Fruit fly (Drosophila melanogaster): Measurements from ENCODE around the gene CG5882.

The CG5882 gene

dm6 chr3R:27118346-27118745 is at the start of gene CG5882:
CG5882 (plus strand) TSS chr3R:27118646.
- no peak for TF ChIP-seq CG8478 (optimal IDR thresholded peaks at IDR 0.05)
- no peak for TF ChIP-seq CTCF (optimal IDR thresholded peaks at IDR 0.05)

dm6 chr3R:27069201-27069600 is 49.2 kb upstream of the CG5882 start:
- TF ChIP-seq CG8478 (optimal IDR thresholded peaks at IDR 0.05) (no peak), CTCF (optimal IDR thresholded peaks at IDR 0.05) (no peak)

DNA sequence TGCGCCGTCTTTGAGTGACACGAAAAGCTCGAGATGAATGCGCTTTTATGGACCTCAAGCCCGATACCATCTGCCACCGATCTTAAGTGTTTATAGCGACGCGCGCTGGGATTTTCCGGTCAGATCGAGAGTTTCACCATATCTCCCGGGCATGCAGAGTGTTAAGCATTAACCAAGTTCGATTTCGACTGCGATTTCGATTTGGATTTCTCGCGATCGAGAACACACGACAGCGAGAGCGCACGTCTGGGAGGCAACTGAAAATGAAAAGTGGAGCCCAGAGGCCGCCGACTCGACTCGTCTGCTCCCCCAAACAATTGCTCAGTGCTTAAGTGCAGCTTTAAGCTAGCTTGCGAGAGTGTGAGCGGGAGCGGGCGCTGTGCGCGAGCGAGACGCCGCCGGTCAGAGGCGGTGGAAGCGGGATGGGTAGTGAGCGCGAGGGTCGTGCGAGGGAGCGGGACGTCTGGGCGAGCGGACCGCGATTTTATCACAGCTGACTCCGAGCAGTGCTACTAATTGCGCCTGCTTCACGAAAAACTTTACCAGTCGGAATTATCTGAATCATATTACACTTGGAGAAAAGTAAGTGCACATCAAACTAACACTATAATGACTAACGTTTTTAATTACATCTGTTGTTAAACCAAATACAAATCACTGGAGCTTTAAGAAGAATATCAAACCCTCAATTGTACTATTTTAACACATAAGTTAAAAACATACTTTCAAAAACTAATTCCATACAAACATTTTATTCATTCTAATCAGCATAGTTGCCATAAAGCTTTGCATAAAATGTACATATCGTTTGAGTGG is 48.4 kb upstream of the CG5882 start, which contains the start of gene spz:
TSS of gene spz (minus strand) at position 261 of the 816 bp plus-strand sequence.
- TF ChIP-seq CG8478 (optimal IDR thresholded peaks at IDR 0.05) = no peak
- no peak for TF ChIP-seq CTCF (optimal IDR thresholded peaks at IDR 0.05)

DNA sequence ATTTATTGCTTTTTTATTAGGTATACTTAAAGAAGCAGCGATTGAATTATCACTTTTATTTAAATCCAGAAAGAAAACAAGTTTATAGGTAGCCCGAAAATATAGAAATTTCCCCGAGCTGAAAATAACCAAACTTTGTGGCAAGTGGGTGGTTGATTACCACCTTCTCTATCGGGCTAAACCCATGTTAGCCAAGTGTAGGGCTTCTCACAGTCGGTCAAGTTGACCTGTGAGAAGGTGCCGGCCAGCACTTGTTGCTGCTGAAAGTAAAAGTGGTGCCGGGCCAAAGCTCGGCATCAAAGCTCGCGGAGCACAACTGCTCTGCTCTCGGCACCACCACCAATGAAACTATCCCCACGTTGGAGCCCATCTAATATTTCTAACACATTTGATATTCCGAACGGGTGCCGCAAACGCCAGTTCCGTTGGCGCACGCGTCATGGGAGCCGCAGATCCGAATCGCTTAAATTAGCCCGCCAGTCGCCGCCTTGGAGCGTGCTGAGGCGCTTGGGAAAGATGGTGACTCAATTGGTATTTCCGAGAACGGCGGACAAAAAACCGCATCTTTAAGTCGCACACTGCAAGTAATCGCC is 47.4 kb upstream of the CG5882 start:
- TF ChIP-seq CTCF (optimal IDR thresholded peaks at IDR 0.05) (no peak), CG8478 (optimal IDR thresholded peaks at IDR 0.05) (no peak)

- TF ChIP-seq CTCF (optimal IDR thresholded peaks at IDR 0.05) = no peak
- TF ChIP-seq CG8478 (optimal IDR thresholded peaks at IDR 0.05) = no peak
Measured at dm6 chr3R:27075694-27076093, 42.8 kb upstream of the CG5882 start, which contains the start of gene CG14257. CG14257 (plus strand) TSS chr3R:27075870.

DNA sequence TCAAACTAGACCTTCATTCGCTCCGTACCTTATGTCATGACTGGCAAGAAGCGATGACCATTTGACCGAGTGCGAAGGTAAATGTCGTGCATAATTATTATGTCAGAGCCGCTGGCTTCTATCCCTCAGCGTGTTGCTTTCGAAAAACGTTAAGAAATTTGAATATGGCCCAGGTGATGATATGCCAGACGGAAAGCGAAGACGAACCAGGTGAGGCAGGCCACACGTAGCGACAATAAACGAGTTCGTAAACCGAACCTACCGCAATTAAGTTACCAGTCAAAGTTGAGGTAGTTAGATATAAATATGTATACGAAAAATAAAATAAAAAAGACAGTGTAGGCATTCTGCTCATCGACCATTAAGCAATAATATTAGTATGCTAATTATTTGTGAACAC is 41.8 kb upstream of the CG5882 start:
- no peak for TF ChIP-seq CG8478 (optimal IDR thresholded peaks at IDR 0.05)
- TF ChIP-seq CTCF (optimal IDR thresholded peaks at IDR 0.05) = no peak

DNA sequence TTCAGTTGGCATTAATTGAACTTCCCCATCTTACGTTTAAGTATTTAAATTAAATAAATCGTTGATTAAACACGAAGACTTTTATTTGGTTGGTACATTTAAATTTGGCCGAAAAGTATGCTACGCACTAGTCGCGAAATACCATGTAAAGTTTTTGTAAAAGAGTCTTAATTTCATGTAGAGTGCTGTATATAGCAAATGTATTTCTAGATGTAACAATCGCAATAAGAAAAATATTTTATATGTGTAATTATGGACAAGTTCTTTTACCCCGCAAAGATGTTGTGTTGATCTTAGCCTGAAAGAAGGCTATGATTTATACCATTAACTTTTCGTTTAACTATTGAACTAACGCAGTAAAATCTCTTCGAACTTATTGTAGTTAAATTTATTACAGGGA is 35.7 kb upstream of the CG5882 start:
- TF ChIP-seq CG8478 (optimal IDR thresholded peaks at IDR 0.05) = no peak
- peak in 1 of 2 experiments; percentile 38 for TF ChIP-seq CTCF (optimal IDR thresholded peaks at IDR 0.05)

DNA sequence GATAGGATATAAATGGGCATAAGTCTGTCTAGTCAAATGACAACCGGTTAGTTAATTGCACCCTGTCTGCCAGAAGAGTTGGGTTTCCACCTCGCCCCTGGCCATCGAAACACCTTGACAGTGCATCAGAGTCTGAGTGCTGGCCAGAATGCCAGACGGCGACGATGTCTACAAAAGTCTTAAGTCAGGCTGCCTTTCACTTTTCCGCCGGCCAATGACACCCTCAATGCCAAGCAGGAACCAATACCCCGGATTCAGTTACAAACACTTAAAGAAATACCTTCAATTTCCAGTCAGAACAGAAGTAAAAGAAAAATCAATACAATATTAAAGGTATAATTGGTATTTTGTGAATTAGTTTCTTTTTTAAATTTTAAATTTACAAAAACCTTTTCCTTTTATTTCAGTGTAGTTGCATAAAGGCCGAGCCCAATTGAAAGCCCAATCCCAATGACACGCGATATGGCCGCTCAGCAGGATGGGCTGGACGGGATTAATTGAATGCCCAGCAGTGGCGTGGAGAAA is 33.9 kb upstream of the CG5882 start:
- no peak for TF ChIP-seq CTCF (optimal IDR thresholded peaks at IDR 0.05)
- no peak for TF ChIP-seq CG8478 (optimal IDR thresholded peaks at IDR 0.05)

DNA sequence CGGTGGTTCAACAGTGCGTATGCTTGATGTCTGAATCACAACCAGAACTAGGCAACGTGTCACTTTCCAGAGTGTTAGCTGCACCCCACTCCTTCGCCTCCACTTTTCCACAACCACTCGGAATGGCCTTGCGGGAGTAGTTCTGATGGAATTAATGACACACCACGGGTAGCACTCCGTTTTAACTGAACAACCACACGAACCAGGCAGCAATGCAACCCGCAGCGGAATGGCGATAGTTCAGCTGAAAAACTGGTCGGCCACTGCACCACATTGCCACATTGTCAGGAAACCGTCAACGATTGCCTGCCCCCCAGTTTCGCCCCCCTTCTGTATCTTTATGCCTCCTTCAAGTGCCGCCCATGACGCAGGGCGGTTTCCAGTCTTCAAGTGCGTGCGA is 30.9 kb upstream of the CG5882 start, which contains the start of gene Cpr97Ea:
TSS of gene Cpr97Ea (minus strand) at position 230 of the 400 bp plus-strand sequence.
- no peak for TF ChIP-seq CTCF (optimal IDR thresholded peaks at IDR 0.05)
- no peak for TF ChIP-seq CG8478 (optimal IDR thresholded peaks at IDR 0.05)

DNA sequence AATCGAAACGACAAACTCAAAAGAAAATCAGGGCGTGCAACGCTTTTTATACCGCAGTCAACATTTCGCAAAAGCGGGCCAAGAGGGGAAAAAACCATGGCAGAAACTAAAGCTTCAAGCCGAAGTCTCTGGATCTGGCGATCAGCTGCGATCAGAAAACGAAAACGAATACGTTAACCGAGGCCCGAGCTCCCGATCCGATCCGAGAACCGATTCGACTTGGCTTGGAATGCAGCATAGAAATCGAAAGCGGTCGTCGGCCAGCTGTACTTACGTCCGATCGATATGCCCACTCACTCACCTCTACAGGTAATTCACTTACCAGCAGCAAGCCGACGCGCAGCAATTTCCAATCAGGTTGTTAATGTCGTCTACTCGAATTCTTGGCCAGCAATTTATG is 27.3 kb upstream of the CG5882 start, which contains the start of gene Cpr97Eb:
TSS of gene Cpr97Eb (minus strand) at position 25 of the 400 bp plus-strand sequence.
- TF ChIP-seq CTCF (optimal IDR thresholded peaks at IDR 0.05) = no peak
- no peak for TF ChIP-seq CG8478 (optimal IDR thresholded peaks at IDR 0.05)

DNA sequence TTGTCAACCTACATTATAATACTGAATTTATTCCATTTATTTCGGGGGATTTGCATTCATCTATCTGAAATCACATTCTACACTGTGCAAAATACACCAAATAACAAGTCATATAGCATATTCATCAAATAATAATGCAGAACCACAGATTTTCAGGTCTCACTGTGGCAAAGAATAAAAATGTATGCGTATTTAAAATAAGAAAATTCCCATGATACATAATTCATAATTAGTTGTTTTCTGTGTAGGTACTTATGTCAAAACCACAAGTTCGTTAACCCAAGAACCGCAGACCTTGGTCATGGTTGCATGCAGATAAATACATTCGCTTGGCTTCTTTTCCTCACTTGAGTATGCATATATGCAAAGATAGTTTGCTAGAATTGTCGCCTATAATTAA is 26.2 kb upstream of the CG5882 start:
- no peak for TF ChIP-seq CTCF (optimal IDR thresholded peaks at IDR 0.05)
- TF ChIP-seq CG8478 (optimal IDR thresholded peaks at IDR 0.05) = no peak

DNA sequence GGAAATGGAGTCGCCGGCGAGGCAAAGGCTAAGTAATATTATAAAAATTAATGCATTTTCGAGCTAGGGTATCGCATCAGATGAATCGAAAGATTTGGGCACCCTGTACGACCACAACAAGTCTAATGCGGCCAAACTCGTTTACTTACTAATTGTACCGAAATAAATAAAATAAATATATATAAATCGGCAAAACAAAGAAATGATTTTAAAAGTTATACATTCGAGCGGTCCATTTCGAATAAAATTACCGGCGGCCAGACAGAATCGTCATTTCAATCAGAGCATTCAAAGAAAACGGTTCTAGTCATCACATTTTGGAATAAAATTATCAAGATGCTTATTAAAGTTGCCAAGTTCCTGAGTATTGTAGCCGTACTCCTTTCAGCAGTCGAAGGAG is 25.6 kb upstream of the CG5882 start, which contains the start of gene CG14258:
TSS of gene CG14258 (plus strand) at position 301 of the 400 bp plus-strand sequence.
- TF ChIP-seq CG8478 (optimal IDR thresholded peaks at IDR 0.05) (no peak), CTCF (optimal IDR thresholded peaks at IDR 0.05) (no peak)

dm6 chr3R:27094233-27094632 is 24.2 kb upstream of the CG5882 start, which contains the start of gene CG14259:
CG14259 (plus strand) TSS chr3R:27094533.
- TF ChIP-seq CG8478 (optimal IDR thresholded peaks at IDR 0.05) (no peak), CTCF (optimal IDR thresholded peaks at IDR 0.05) (no peak)

dm6 chr3R:27098638-27099037 is 19.8 kb upstream of the CG5882 start:
- TF ChIP-seq CTCF (optimal IDR thresholded peaks at IDR 0.05) (peak; percentile 79 to 86), CG8478 (optimal IDR thresholded peaks at IDR 0.05) (no peak)

DNA sequence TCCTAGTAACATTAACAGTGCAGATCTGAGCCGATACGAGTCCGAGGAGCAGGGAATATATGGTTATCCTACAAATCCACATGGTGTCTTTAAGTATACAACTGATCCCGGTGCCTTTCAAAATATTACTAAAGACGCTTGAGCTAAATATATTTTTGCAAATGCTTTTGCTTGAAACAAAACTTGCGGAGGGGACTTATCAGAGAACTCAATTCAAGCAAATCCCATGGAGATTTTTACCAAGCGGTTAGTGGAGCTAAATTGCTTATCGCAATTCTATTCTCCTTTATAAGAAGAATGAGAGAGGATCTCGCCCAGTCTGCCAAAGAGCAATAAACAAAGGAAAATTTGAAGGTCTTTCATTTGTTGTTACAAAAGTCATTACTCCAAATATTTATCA is 18.9 kb upstream of the CG5882 start, which contains the start of gene eater:
TSS of gene eater (minus strand) at position 101 of the 400 bp plus-strand sequence.
- TF ChIP-seq CTCF (optimal IDR thresholded peaks at IDR 0.05) (no peak), CG8478 (optimal IDR thresholded peaks at IDR 0.05) (no peak)

Data from S2 (cell line).